Fruit fly (Drosophila melanogaster) whole organism, embryonic: ENCODE data around the gene shv.

Experiments used
- Bgb ChIP-seq: fragments of 200-800 bp; sonication (Bioruptor generic); IDR thresholded peaks from 2 replicates; pipeline ENCODE4 v1.3.6; 2022; ENCODE audit warnings: missing biosample characterization, missing genetic modification characterization; ENCODE audit not compliant: partially characterized antibody
- CG10959 ChIP-seq: fragments of 200-800 bp; sonication (Bioruptor generic); IDR thresholded peaks from 2 replicates; pipeline ENCODE4 v1.3.6; 2022; ENCODE audit warnings: missing biosample characterization, missing genetic modification characterization
- CG11093 ChIP-seq: fragments of 200-800 bp; sonication (Bioruptor generic); IDR thresholded peaks from 3 replicates; pipeline ENCODE4 v1.3.6; 2022; ENCODE audit warnings: missing biosample characterization, missing genetic modification characterization
- CG12071 ChIP-seq: fragments of 200-800 bp; sonication (Bioruptor generic); optimal IDR thresholded peaks from 3 replicates; lab custom pipeline; 2018; ENCODE audit warnings: missing biosample characterization, mild to moderate bottlenecking, missing genetic modification characterization
- CG12236 ChIP-seq: fragments of 200-800 bp; sonication (Bioruptor generic); optimal IDR thresholded peaks from 2 replicates; lab custom pipeline; 2016; ENCODE audit warnings: missing biosample characterization, missing genetic modification characterization
- CG15073 ChIP-seq: fragments of 200-800 bp; sonication (Bioruptor generic); optimal IDR thresholded peaks from 2 replicates; lab custom pipeline; 2016; ENCODE audit warnings: missing biosample characterization, missing genetic modification characterization
- CG15601 ChIP-seq: fragments of 200-800 bp; sonication (Bioruptor generic); optimal IDR thresholded peaks from 3 replicates; lab custom pipeline; 2019; ENCODE audit warnings: missing biosample characterization, mild to moderate bottlenecking, missing genetic modification characterization, moderate library complexity
- CG17829 ChIP-seq: fragments of 200-800 bp; optimal IDR thresholded peaks from 2 replicates; lab custom pipeline; 2019; ENCODE audit warnings: missing biosample characterization, mild to moderate bottlenecking, missing genetic modification characterization, moderate library complexity
- CG2199 ChIP-seq: fragments of 200-800 bp; sonication (Bioruptor generic); IDR thresholded peaks from 3 replicates; pipeline ENCODE4 v1.3.6; 2022; ENCODE audit warnings: missing biosample characterization, missing genetic modification characterization
- CG2875 ChIP-seq: fragments of 200-800 bp; sonication (Bioruptor generic); optimal IDR thresholded peaks from 2 replicates; lab custom pipeline; 2017; ENCODE audit warnings: missing biosample characterization, mild to moderate bottlenecking, missing genetic modification characterization, missing genetic modification reagents
- CG3407 ChIP-seq: fragments of 200-800 bp; sonication (Bioruptor generic); optimal IDR thresholded peaks from 2 replicates; lab custom pipeline; 2018; ENCODE audit warnings: missing biosample characterization, mild to moderate bottlenecking, missing genetic modification characterization
- CG4617 ChIP-seq: fragments of 200-800 bp; sonication (Bioruptor generic); optimal IDR thresholded peaks from 3 replicates; lab custom pipeline; 2016; ENCODE audit warnings: missing biosample characterization, missing genetic modification characterization, borderline replicate concordance
- CG4730 ChIP-seq: fragments of 200-800 bp; sonication (Bioruptor generic); IDR thresholded peaks from 2 replicates; pipeline ENCODE4 v1.3.6; 2022; ENCODE audit warnings: missing biosample characterization, missing genetic modification characterization
- CG4854 ChIP-seq: fragments of 200-800 bp; sonication (Bioruptor generic); optimal IDR thresholded peaks from 2 replicates; lab custom pipeline; 2016; ENCODE audit warnings: missing biosample characterization, missing genetic modification characterization, inconsistent platforms
- CG6765 ChIP-seq: fragments of 200-800 bp; sonication (Bioruptor generic); optimal IDR thresholded peaks from 3 replicates; lab custom pipeline; 2017; ENCODE audit warnings: missing biosample characterization, mild to moderate bottlenecking, missing genetic modification characterization
- Chrac-16 ChIP-seq: fragments of 200-800 bp; sonication (Bioruptor generic); optimal IDR thresholded peaks from 3 replicates; lab custom pipeline; 2016; ENCODE audit warnings: missing biosample characterization, missing genetic modification characterization
- Doc2 ChIP-seq: fragments of 200-800 bp; sonication (Bioruptor generic); IDR thresholded peaks from 2 replicates; pipeline ENCODE4 v1.3.6; 2022; ENCODE audit warnings: missing biosample characterization, missing genetic modification characterization
- Fer2 ChIP-seq: fragments of 200-800 bp; sonication (Bioruptor generic); optimal IDR thresholded peaks from 2 replicates; lab custom pipeline; 2018; ENCODE audit warnings: missing biosample characterization, mild to moderate bottlenecking, missing genetic modification characterization, moderate library complexity
- Fer3 ChIP-seq: fragments of 200-800 bp; sonication (Bioruptor generic); optimal IDR thresholded peaks from 2 replicates; lab custom pipeline; 2018; ENCODE audit warnings: missing biosample characterization, mild to moderate bottlenecking, missing genetic modification characterization, moderate library complexity
- Gsc ChIP-seq: fragments of 200-800 bp; sonication (Bioruptor generic); IDR thresholded peaks from 2 replicates; pipeline ENCODE4 v1.3.6; 2022; ENCODE audit warnings: missing biosample characterization, missing genetic modification characterization
- Hr39 ChIP-seq: fragments of >200 bp; optimal IDR thresholded peaks from 2 replicates; lab custom pipeline; 2017
- Lim3 ChIP-seq: fragments of 200-800 bp; sonication (Bioruptor generic); IDR thresholded peaks from 2 replicates; pipeline ENCODE4 v1.3.6; 2022; ENCODE audit warnings: missing biosample characterization, missing genetic modification characterization
- Nf-YB ChIP-seq: fragments of 200-800 bp; sonication (Bioruptor generic); optimal IDR thresholded peaks from 3 replicates; lab custom pipeline; 2019; ENCODE audit warnings: missing biosample characterization, mild to moderate bottlenecking, missing genetic modification characterization, moderate library complexity
- Taf1 ChIP-seq: fragments of 200-800 bp; sonication (Bioruptor generic); IDR thresholded peaks from 2 replicates; pipeline ENCODE4 v1.3.6; 2022; ENCODE audit warnings: missing biosample characterization, missing genetic modification characterization
- Trl ChIP-seq, 3 experiments: fragments of >200 bp in 2 of 3; fragments of 200-800 bp in 1 of 3; sonication (Bioruptor generic) in 1 of 3; optimal IDR thresholded peaks; 2 replicates in 1 of 3; 3 replicates in 2 of 3; lab custom pipeline; 2016 to 2017; ENCODE audit warnings: missing biosample characterization in 1 of 3, missing genetic modification characterization in 1 of 3
- ab ChIP-seq: fragments of 200-800 bp; sonication (Bioruptor generic); optimal IDR thresholded peaks from 2 replicates; lab custom pipeline; 2016; ENCODE audit warnings: missing biosample characterization, missing genetic modification characterization
- ash1 ChIP-seq: fragments of 200-800 bp; sonication (Bioruptor generic); optimal IDR thresholded peaks from 2 replicates; lab custom pipeline; 2018; ENCODE audit warnings: missing biosample characterization, mild to moderate bottlenecking, missing genetic modification characterization
- bsh ChIP-seq, 2 experiments: fragments of 200-800 bp; sonication (Bioruptor generic); optimal IDR thresholded peaks; 2 replicates each; lab custom pipeline; 2017 to 2018; ENCODE audit warnings: mild to moderate bottlenecking in 2 of 2, missing biosample characterization in 2 of 2, missing genetic modification characterization in 2 of 2, moderate library complexity in 1 of 2
- btn ChIP-seq: fragments of 200-800 bp; sonication (Bioruptor generic); optimal IDR thresholded peaks from 2 replicates; lab custom pipeline; 2016; ENCODE audit warnings: missing biosample characterization, missing genetic modification characterization
- crp ChIP-seq, 2 experiments: fragments of 200-800 bp; sonication (Bioruptor generic); optimal IDR thresholded peaks; 2 replicates in 1 of 2; 3 replicates in 1 of 2; lab custom pipeline; 2017; ENCODE audit warnings: missing biosample characterization in 2 of 2, missing genetic modification characterization in 2 of 2, mild to moderate bottlenecking in 1 of 2, moderate library complexity in 1 of 2
- cwo ChIP-seq: fragments of 200-800 bp; sonication (Bioruptor generic); optimal IDR thresholded peaks from 3 replicates; lab custom pipeline; 2017; ENCODE audit warnings: missing biosample characterization, missing genetic modification characterization, mild to moderate bottlenecking, moderate library complexity, missing genetic modification reagents
- dan ChIP-seq: fragments of 200-800 bp; sonication (Bioruptor generic); IDR thresholded peaks from 2 replicates; pipeline ENCODE4 v1.3.6; 2022; ENCODE audit warnings: missing biosample characterization, missing genetic modification characterization
- disco-r ChIP-seq: fragments of 200-800 bp; sonication (Bioruptor generic); optimal IDR thresholded peaks from 2 replicates; lab custom pipeline; 2016; ENCODE audit warnings: missing biosample characterization, missing genetic modification characterization
- ems ChIP-seq: fragments of 200-800 bp; sonication (Bioruptor generic); optimal IDR thresholded peaks from 3 replicates; lab custom pipeline; 2016; ENCODE audit warnings: missing biosample characterization, missing genetic modification characterization
- gcm2 ChIP-seq: fragments of 200-800 bp; sonication (Bioruptor generic); optimal IDR thresholded peaks from 2 replicates; lab custom pipeline; 2016; ENCODE audit warnings: missing biosample characterization, missing genetic modification characterization
- grau ChIP-seq: fragments of 200-800 bp; optimal IDR thresholded peaks from 3 replicates; lab custom pipeline; 2019; ENCODE audit warnings: missing biosample characterization, mild to moderate bottlenecking, missing genetic modification characterization, moderate library complexity
- jigr1 ChIP-seq: fragments of 200-800 bp; sonication (Bioruptor generic); IDR thresholded peaks from 3 replicates; pipeline ENCODE4 v1.3.6; 2022; ENCODE audit warnings: missing biosample characterization, missing genetic modification characterization
- jumu ChIP-seq: fragments of 200-800 bp; sonication (Bioruptor generic); optimal IDR thresholded peaks from 3 replicates; lab custom pipeline; 2016; ENCODE audit warnings: missing biosample characterization, missing genetic modification characterization
- kni ChIP-seq: fragments of 200-800 bp; sonication (Bioruptor generic); optimal IDR thresholded peaks from 3 replicates; lab custom pipeline; 2017; ENCODE audit warnings: mild to moderate bottlenecking, missing biosample characterization, missing genetic modification reagents, missing genetic modification characterization
- lbe ChIP-seq: fragments of 200-800 bp; sonication (Bioruptor generic); optimal IDR thresholded peaks from 2 replicates; lab custom pipeline; 2016; ENCODE audit warnings: missing biosample characterization, mild to moderate bottlenecking, missing genetic modification characterization
- nmo ChIP-seq: fragments of 200-800 bp; sonication (Bioruptor generic); optimal IDR thresholded peaks from 2 replicates; lab custom pipeline; 2018; ENCODE audit warnings: missing biosample characterization, mild to moderate bottlenecking, missing genetic modification characterization, moderate library complexity
- peb ChIP-seq: fragments of 200-800 bp; sonication (Bioruptor generic); IDR thresholded peaks from 2 replicates; pipeline ENCODE4 v1.3.6; 2022; ENCODE audit warnings: missing biosample characterization, missing genetic modification characterization
- repo ChIP-seq: fragments of 200-800 bp; sonication (Bioruptor generic); optimal IDR thresholded peaks from 2 replicates; lab custom pipeline; 2016; ENCODE audit warnings: missing biosample characterization, missing genetic modification characterization
- row ChIP-seq: fragments of 200-800 bp; sonication (Bioruptor generic); IDR thresholded peaks from 3 replicates; pipeline ENCODE4 v1.3.6; 2022; ENCODE audit warnings: missing biosample characterization, missing genetic modification characterization
- scrt ChIP-seq: fragments of 200-800 bp; sonication (Bioruptor generic); optimal IDR thresholded peaks from 2 replicates; lab custom pipeline; 2018; ENCODE audit warnings: missing biosample characterization, mild to moderate bottlenecking, missing genetic modification characterization, moderate library complexity
- tll ChIP-seq, 2 experiments: fragments of 200-800 bp in 1 of 2; fragments of >200 bp in 1 of 2; sonication (Bioruptor generic) in 1 of 2; optimal IDR thresholded peaks; 2 replicates each; lab custom pipeline; 2017 to 2019; ENCODE audit warnings: missing biosample characterization in 2 of 2, missing genetic modification characterization in 2 of 2, mild to moderate bottlenecking in 1 of 2, moderate library complexity in 1 of 2
- wek ChIP-seq: fragments of 200-800 bp; sonication (Bioruptor generic); optimal IDR thresholded peaks from 3 replicates; lab custom pipeline; 2018; ENCODE audit warnings: missing biosample characterization, mild to moderate bottlenecking, missing genetic modification characterization, moderate library complexity

The shv gene

dm6 chr2L:490150-491095 lies 37.5 kb downstream of the shv start (continued):
- TF ChIP-seq ash1 (peak; percentile 39), CG10959 (GFP tag; lab: Robert Waterston, UW) (peak; percentile 71), CG11093 (GFP tag; lab: Robert Waterston, UW) (no peak), Chrac-16 (peak; percentile 86), Bgb (peak; percentile 52; the same call in 1 of the 2 replicates), CG15601 (tag; lab: Kevin White, UChicago) (peak; percentile 36), peb (GFP tag; lab: Robert Waterston, UW) (0 out of 2 replicates have a peak, but pooled peaks have one; percentile 8), CG2875 (no peak), ab (peak; percentile 19), Lim3 (GFP tag; lab: Robert Waterston, UW) (no peak), Taf1 (GFP tag; lab: Robert Waterston, UW) (no peak), nmo (GFP tag; lab: Kevin White, UChicago) (peak; percentile 71), Gsc (GFP tag; lab: Robert Waterston, UW) (no peak), cwo (GFP tag; lab: Kevin White, UChicago) (peak; percentile 84), CG12236 (GFP tag; lab: Kevin White, UChicago) (peak; percentile 61), crp (GFP tag; optimal IDR thresholded peaks at IDR 0.05; lab: Kevin White, UChicago) (peak; percentile 61 to 91), Fer2 (no peak), jigr1 (GFP tag; lab: Robert Waterston, UW) (no peak), CG3407 (GFP tag; lab: Kevin White, UChicago) (peak; percentile 28), CG4730 (GFP tag; lab: Robert Waterston, UW) (peak; percentile 42), Hr39 (no peak), CG12071 (GFP tag; lab: Kevin White, UChicago) (peak; percentile 61), Trl (optimal IDR thresholded peaks at IDR 0.05; lab: Kevin White, UChicago) (peak; percentile 97 to 100), Trl (GFP tag; optimal IDR thresholded peaks at IDR 0.05; lab: Kevin White, UChicago) (peak; percentile 92), btn (GFP tag; lab: Kevin White, UChicago) (peak; percentile 46), CG2199 (GFP tag; lab: Robert Waterston, UW) (peak; percentile 71; the same call in 2 of the 3 replicates), CG6765 (GFP tag; lab: Kevin White, UChicago) (peak; percentile 33), CG4617 (peak; percentile 11), CG17829 (tag; lab: Kevin White, UChicago) (peak; percentile 61), jumu (GFP tag; lab: Kevin White, UChicago) (peak; percentile 71), Doc2 (no peak), CG4854 (GFP tag; lab: Kevin White, UChicago) (peak; percentile 32), repo (GFP tag; lab: Kevin White, UChicago) (peak; percentile 40), tll (GFP tag; optimal IDR thresholded peaks at IDR 0.05; lab: Kevin White, UChicago) (peak in 1 of 2 experiments; percentile 11), scrt (GFP tag; lab: Kevin White, UChicago) (peak; percentile 50), wek (GFP tag; lab: Kevin White, UChicago) (peak; percentile 56), Fer3 (tag; lab: Kevin White, UChicago) (peak; percentile 29), kni (GFP tag; lab: Kevin White, UChicago) (peak; percentile 21), Nf-YB (GFP tag; lab: Kevin White, UChicago) (peak; percentile 86), ems (GFP tag; lab: Kevin White, UChicago) (peak; percentile 56), disco-r (GFP tag; lab: Kevin White, UChicago) (peak; percentile 54), lbe (GFP tag; lab: Kevin White, UChicago) (peak; percentile 96), gcm2 (GFP tag; lab: Kevin White, UChicago) (no peak), bsh (GFP tag; optimal IDR thresholded peaks at IDR 0.05; lab: Kevin White, UChicago) (peak; percentile 38 to 78), CG15073 (GFP tag; lab: Kevin White, UChicago) (no peak), grau (tag; lab: Kevin White, UChicago) (peak; percentile 53), dan (GFP tag; lab: Robert Waterston, UW) (no peak), row (GFP tag; lab: Robert Waterston, UW) (peak; percentile 36; the same call in 1 of the 3 replicates)
